Fruit fly (Drosophila melanogaster): ENCODE results near the gene pod1.

pod1 gene

DNA sequence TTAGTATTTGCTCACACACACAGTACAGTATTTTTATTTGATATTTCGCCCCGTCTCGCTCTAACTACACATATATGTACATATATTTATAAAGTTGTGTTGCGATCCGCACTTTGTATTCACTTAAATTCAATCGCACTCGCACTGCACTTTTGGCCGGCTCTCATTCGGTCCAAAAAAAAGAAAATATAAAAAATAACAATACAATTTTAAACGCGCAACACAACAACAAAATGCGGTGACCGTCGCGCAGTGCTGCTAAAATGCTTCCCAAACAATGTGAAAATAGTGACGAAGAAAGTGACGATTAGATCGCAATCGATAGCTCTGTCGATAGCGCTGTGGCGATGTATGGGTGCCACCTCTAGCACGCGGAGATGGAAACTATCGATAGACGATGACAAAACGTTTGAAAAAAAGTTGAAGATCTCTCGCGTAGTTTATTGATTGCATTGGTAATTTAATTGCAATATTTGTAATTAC lies at the start of gene pod1, which contains the start of gene C3G:
Gene pod1, plus strand, starts transcription at position 373 of the 483 bp plus-strand sequence.
Gene C3G, minus strand, starts transcription at position 282 of the 483 bp plus-strand sequence.
- peak in 1 of 2 experiments; percentile 35 for TF ChIP-seq CTCF (optimal IDR thresholded peaks at IDR 0.05)
- TF ChIP-seq CG8478 (optimal IDR thresholded peaks at IDR 0.05) = no peak

DNA sequence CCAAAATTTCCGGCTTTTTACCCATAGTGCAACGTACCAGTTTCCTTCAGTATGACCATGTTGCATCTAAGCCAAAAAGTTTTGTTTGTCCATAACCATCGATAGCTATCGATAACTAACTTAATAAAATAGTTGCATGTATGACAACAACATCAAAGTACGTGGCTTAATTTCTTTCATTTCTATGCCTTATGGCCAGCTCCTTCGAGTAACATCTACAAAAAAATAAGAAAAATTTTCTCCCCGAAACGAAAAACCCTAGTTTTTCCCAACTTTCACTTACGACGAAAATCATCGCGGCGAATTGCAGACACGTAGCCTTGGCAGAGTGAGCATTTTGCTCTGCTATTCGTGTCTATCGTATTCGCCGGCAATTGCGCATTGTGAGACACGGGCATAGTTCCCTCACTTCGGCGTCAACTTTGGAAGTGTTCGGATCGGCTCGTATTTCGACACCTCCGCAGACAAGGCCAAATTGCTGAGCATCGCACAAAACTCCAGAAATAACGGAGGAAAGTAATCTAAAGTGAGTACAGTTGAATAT lies 47.2 kb upstream of the pod1 start, which contains the start of gene sov:
Gene sov, plus strand, starts transcription at position 148 of the 544 bp plus-strand sequence.
- TF ChIP-seq CG8478 (optimal IDR thresholded peaks at IDR 0.05) = no peak
- TF ChIP-seq CTCF (optimal IDR thresholded peaks at IDR 0.05) = no peak

- no peak for TF ChIP-seq CG8478 (optimal IDR thresholded peaks at IDR 0.05)
Measured at dm6 chrX:6759184-6759965, 44.1 kb upstream of the pod1 start.

DNA sequence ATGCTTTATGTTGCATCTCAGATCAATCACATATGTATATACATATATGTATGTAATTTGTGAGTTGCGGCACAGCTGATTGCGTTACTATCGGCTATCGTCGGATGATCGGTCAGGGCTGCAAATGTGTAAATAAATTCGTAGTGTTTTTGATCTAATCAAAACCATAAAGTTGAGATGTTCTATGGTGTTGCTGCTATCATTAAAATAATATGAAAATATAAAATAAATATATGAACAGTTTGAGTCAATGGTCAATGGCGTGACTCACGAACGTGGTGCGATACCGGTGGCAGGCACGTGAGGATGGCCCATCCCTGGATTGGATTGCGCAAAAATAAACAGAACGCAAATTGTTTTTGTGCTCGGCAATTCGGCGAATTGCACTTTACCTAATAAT lies 32.6 kb upstream of the pod1 start, which contains the start of gene Coq7:
Gene Coq7, plus strand, starts transcription at position 302 of the 400 bp plus-strand sequence.
- no peak for TF ChIP-seq CTCF (optimal IDR thresholded peaks at IDR 0.05)
- TF ChIP-seq CG8478 (optimal IDR thresholded peaks at IDR 0.05) = no peak

DNA sequence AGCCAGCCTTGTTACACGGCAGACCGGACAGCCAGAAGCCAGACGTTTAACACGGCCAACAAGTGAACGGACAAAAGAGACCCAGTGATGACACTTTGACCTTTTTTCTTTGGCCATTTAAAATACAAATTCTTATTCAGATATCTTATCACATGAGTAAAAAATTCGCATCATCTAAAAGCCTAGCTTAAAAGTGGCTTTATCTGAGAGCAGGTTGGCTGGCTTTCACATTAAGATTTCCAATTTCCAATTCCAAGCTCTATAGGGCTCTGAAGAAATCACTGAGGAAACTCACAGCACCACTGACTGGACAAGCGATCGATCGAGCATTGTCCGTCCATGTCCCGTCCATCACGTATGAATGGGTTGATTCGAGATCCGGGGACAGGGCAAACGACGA lies 27.9 kb upstream of the pod1 start:
- TF ChIP-seq CG8478 (optimal IDR thresholded peaks at IDR 0.05) (no peak), CTCF (optimal IDR thresholded peaks at IDR 0.05) (no peak)

dm6 chrX:6776274-6776673 lies 27.2 kb upstream of the pod1 start:
- no peak for TF ChIP-seq CG8478 (optimal IDR thresholded peaks at IDR 0.05)
- no peak for TF ChIP-seq CTCF (optimal IDR thresholded peaks at IDR 0.05)

DNA sequence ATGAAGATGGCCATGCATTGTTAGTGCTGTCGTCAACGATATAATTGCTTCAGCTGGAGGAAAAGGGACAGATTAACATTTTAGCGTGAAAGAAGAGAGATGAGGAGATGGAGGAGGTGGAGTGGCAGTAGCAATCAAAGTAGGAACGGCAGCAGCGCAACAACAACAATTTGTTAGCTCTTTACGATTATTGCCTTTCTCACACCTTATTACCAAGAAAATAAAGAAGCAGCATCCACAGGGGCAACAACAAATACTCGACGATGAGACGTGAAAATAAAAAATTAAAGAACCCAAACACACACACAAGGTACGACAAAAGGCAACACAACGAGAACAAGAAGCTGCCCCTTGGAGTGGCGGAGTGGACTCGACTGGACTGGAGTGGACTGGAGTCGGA lies 26.6 kb upstream of the pod1 start:
- TF ChIP-seq CG8478 (optimal IDR thresholded peaks at IDR 0.05) = no peak
- no peak for TF ChIP-seq CTCF (optimal IDR thresholded peaks at IDR 0.05)

DNA sequence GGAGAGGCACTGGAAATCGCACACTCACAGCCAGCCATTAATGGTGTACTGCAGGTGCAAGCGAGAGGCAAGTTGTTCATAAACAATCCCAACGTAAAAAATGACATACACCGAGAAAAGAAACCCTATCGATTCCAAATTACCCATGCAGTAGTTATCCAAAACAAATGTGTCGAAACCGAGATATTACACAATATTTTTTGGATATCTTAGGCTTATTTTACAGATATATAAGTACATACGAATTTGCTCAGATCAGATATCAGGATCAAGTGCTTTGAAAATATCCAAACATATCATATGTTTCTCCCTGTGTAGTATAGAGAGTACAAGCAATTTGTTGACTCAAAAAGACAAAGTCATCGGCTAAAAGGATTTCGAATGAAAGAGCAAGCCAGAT lies 26.1 kb upstream of the pod1 start:
- TF ChIP-seq CG8478 (optimal IDR thresholded peaks at IDR 0.05) = no peak
- no peak for TF ChIP-seq CTCF (optimal IDR thresholded peaks at IDR 0.05)

dm6 chrX:6778068-6778467 lies 25.4 kb upstream of the pod1 start:
- no peak for TF ChIP-seq CG8478 (optimal IDR thresholded peaks at IDR 0.05)
- no peak for TF ChIP-seq CTCF (optimal IDR thresholded peaks at IDR 0.05)

DNA sequence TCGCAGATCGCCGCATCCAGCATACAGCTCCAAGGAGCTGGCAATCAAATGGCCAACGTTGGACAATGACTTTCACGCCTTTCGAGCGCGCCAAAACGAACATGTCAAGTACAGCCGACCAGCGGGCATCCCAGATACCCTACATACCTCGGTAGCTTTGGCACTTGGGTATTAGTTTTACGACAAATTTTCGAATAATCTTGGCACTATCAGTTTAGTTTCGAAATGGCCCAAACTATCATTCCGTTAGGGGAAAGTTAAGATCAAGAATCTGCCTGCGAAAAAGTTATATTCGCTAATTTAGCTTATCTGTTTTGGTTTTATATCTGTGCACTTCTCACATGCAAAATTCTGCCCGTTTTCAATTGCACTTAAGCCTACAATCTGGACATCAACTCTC lies 24.7 kb upstream of the pod1 start:
- TF ChIP-seq CTCF (optimal IDR thresholded peaks at IDR 0.05) = no peak
- TF ChIP-seq CG8478 (optimal IDR thresholded peaks at IDR 0.05) = no peak

DNA sequence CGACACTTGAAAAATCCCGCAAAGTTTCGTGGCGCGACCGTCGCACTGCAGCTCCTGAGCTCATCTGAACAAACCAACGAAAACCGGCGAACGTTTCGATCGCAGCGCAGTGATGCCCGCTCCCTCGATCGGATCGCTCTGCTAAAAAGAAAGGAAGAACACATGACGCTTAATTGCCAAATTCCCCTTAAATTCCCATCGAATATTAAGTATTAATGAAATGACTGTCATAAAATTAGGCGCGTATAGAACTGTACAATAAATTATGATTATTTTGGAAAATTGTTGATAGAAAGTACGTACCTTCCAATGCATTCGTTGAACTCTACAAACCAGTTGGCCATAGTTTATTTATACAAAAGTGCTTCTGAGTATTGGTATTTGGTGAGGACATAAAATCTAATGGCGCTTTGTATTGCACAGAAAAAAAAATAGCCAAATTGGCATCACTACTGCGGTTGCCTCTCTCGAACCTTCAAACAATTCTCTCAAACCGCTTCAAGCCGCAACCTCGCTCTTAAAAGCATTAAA lies 23.8 kb upstream of the pod1 start, which contains the start of gene shf:
Gene shf, minus strand, starts transcription at position 51 of the 531 bp plus-strand sequence.
- TF ChIP-seq CTCF (optimal IDR thresholded peaks at IDR 0.05) (no peak), CG8478 (optimal IDR thresholded peaks at IDR 0.05) (no peak)

- no peak for TF ChIP-seq CTCF (optimal IDR thresholded peaks at IDR 0.05)
- no peak for TF ChIP-seq CG8478 (optimal IDR thresholded peaks at IDR 0.05)
Measured at dm6 chrX:6790944-6791343, 12.5 kb upstream of the pod1 start.

DNA sequence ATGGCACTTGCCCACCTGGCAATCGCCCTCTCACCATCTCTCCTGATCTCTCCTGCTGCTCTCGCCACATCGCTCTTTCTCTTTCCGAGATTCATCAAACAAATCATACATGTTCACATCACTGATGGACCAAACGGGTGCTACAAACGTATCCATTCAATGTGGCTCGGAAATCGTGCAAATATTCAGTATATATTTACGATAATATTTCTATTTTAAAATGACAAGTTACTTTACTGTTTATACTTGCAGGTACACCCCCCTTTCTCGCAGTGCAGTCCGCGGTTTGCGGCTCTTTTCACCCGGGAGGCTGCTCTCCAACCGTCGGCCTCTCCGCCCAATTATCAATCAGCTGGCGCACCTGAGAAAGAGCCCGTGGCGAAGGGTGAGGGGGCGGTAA lies 12.0 kb upstream of the pod1 start:
- no peak for TF ChIP-seq CTCF (optimal IDR thresholded peaks at IDR 0.05)

dm6 chrX:6792891-6793290 lies 10.6 kb upstream of the pod1 start:
- TF ChIP-seq CG8478 (optimal IDR thresholded peaks at IDR 0.05) (no peak), CTCF (optimal IDR thresholded peaks at IDR 0.05) (no peak)

- TF ChIP-seq CG8478 (optimal IDR thresholded peaks at IDR 0.05) (no peak), CTCF (optimal IDR thresholded peaks at IDR 0.05) (no peak)
Measured at dm6 chrX:6793390-6793789, 10.1 kb upstream of the pod1 start.

- TF ChIP-seq CG8478 (optimal IDR thresholded peaks at IDR 0.05) (no peak), CTCF (optimal IDR thresholded peaks at IDR 0.05) (no peak)
Measured at dm6 chrX:6794190-6794589, 9.3 kb upstream of the pod1 start.
